Fruit fly (Drosophila melanogaster): ENCODE data around the gene CG6324.

dm6 chrX:15471904-15472303 is 4.0 kb upstream of the CG6324 start, which contains the start of the genes Grip128 and Alg14:
- TF ChIP-seq usp (GFP tag; optimal IDR thresholded peaks at IDR 0.05) (no peak), EcR (GFP tag; optimal IDR thresholded peaks at IDR 0.05) (no peak)

All from whole organism.